Worm (Caenorhabditis elegans): ENCODE measurements around the gene C42D4.18.

C42D4.18 gene

ce11 chrIV:7175346-7175745, 8.8 kb downstream of the C42D4.18 start, which contains the start of gene C42D4.19:
TSS of gene C42D4.19 (plus strand) at chrIV:7175646.
- TF ChIP-seq mml-1 (tag; optimal IDR thresholded peaks at IDR 0.05) = no peak
- TF ChIP-seq R02D3.7 (tag; optimal IDR thresholded peaks at IDR 0.05) = no peak
- no peak for TF ChIP-seq zag-1 (tag; optimal IDR thresholded peaks at IDR 0.05)
- TF ChIP-seq mdl-1 (tag; optimal IDR thresholded peaks at IDR 0.05) = no peak
- TF ChIP-seq elt-3 (tag; optimal IDR thresholded peaks at IDR 0.05) = no peak
- TF ChIP-seq nhr-77 (tag; optimal IDR thresholded peaks at IDR 0.05) = no peak
- TF ChIP-seq ceh-16 (tag; optimal IDR thresholded peaks at IDR 0.05) = no peak
- TF ChIP-seq fkh-10 (GFP tag; optimal IDR thresholded peaks at IDR 0.05) = no peak

- TF ChIP-seq fkh-10 (GFP tag; optimal IDR thresholded peaks at IDR 0.05) = no peak
- TF ChIP-seq ceh-9 (tag; optimal IDR thresholded peaks at IDR 0.05) = no peak
- no peak for TF ChIP-seq mdl-1 (tag; optimal IDR thresholded peaks at IDR 0.05)
- no peak for TF ChIP-seq aly-2 (tag; optimal IDR thresholded peaks at IDR 0.05)
- no peak for TF ChIP-seq nhr-237 (tag; optimal IDR thresholded peaks at IDR 0.05)
- TF ChIP-seq lsy-12 (tag; optimal IDR thresholded peaks at IDR 0.05) = no peak
- no peak for TF ChIP-seq eor-1 (tag; optimal IDR thresholded peaks at IDR 0.05)
- no peak for TF ChIP-seq nhr-23 (tag; optimal IDR thresholded peaks at IDR 0.05)
- TF ChIP-seq fos-1 (tag; optimal IDR thresholded peaks at IDR 0.05) = no peak
- no peak for TF ChIP-seq unc-62 (GFP tag; optimal IDR thresholded peaks at IDR 0.05)
- TF ChIP-seq nhr-28 (tag; optimal IDR thresholded peaks at IDR 0.05) = no peak
Observed at ce11 chrIV:7176887-7177286, 10.3 kb downstream of the C42D4.18 start, which contains the start of gene str-44. TSS of gene str-44 (plus strand) at chrIV:7177187.

ce11 chrIV:7178942-7179341, 12.4 kb downstream of the C42D4.18 start, which contains the start of gene C42D4.3:
TSS of gene C42D4.3 (plus strand) at chrIV:7179239.
- TF ChIP-seq nfya-1 (tag; optimal IDR thresholded peaks at IDR 0.05; ENCODE audit: insufficient read depth) = no peak
- TF ChIP-seq nhr-25 (tag; optimal IDR thresholded peaks at IDR 0.05) = peak; percentile 96

- TF ChIP-seq daf-12 (tag; optimal IDR thresholded peaks at IDR 0.05) (no peak), elt-2 (tag; optimal IDR thresholded peaks at IDR 0.05) (peak; percentile 88), pqm-1 (tag; optimal IDR thresholded peaks at IDR 0.05) (peak; percentile 84)
Observed at ce11 chrIV:7180304-7180703, 13.7 kb downstream of the C42D4.18 start, which contains the start of gene cest-10. TSS of gene cest-10 (plus strand) at chrIV:7180557.

ce11 chrIV:7182818-7183217, 16.2 kb downstream of the C42D4.18 start:
- no peak for TF ChIP-seq nhr-11 (tag; optimal IDR thresholded peaks at IDR 0.05)
- TF ChIP-seq egl-27 (tag; optimal IDR thresholded peaks at IDR 0.05) = no peak
- TF ChIP-seq elt-2 (tag; optimal IDR thresholded peaks at IDR 0.05) = peak; percentile 48

ce11 chrIV:7184597-7184996, 18.0 kb downstream of the C42D4.18 start, which contains the start of gene clec-179:
TSS of gene clec-179 (minus strand) at chrIV:7184697.
- no peak for TF ChIP-seq ztf-11 (tag; optimal IDR thresholded peaks at IDR 0.05)
- no peak for TF ChIP-seq egl-27 (tag; optimal IDR thresholded peaks at IDR 0.05)
- TF ChIP-seq ceh-16 (tag; optimal IDR thresholded peaks at IDR 0.05) = no peak
- TF ChIP-seq pqm-1 (tag; optimal IDR thresholded peaks at IDR 0.05) = no peak
- TF ChIP-seq elt-2 (tag; optimal IDR thresholded peaks at IDR 0.05) = no peak
- no peak for TF ChIP-seq nfya-1 (tag; optimal IDR thresholded peaks at IDR 0.05; ENCODE audit: insufficient read depth)
- no peak for TF ChIP-seq lsy-12 (tag; optimal IDR thresholded peaks at IDR 0.05)
- TF ChIP-seq nhr-237 (tag; optimal IDR thresholded peaks at IDR 0.05) = no peak
- TF ChIP-seq nhr-25 (tag; optimal IDR thresholded peaks at IDR 0.05) = no peak
- no peak for TF ChIP-seq eor-1 (tag; optimal IDR thresholded peaks at IDR 0.05)
- TF ChIP-seq snpc-4 (tag; optimal IDR thresholded peaks at IDR 0.05) = no peak
- no peak for TF ChIP-seq zag-1 (tag; optimal IDR thresholded peaks at IDR 0.05)

- no peak for TF ChIP-seq nhr-28 (tag; optimal IDR thresholded peaks at IDR 0.05)
- TF ChIP-seq unc-62 (GFP tag; optimal IDR thresholded peaks at IDR 0.05) = no peak
- no peak for TF ChIP-seq pqm-1 (tag; optimal IDR thresholded peaks at IDR 0.05)
- no peak for TF ChIP-seq ceh-82 (tag; optimal IDR thresholded peaks at IDR 0.05)
- no peak for TF ChIP-seq lsy-12 (tag; optimal IDR thresholded peaks at IDR 0.05)
- no peak for TF ChIP-seq R02D3.7 (tag; optimal IDR thresholded peaks at IDR 0.05)
- TF ChIP-seq ZK546.5 (tag; optimal IDR thresholded peaks at IDR 0.05) = no peak
- TF ChIP-seq nhr-67 (tag; optimal IDR thresholded peaks at IDR 0.05) = no peak
- no peak for TF ChIP-seq ceh-28 (tag; optimal IDR thresholded peaks at IDR 0.05)
- TF ChIP-seq ceh-9 (tag; optimal IDR thresholded peaks at IDR 0.05) = no peak
- no peak for TF ChIP-seq ama-1 (optimal IDR thresholded peaks at IDR 0.05)
- no peak for TF ChIP-seq nhr-11 (tag; optimal IDR thresholded peaks at IDR 0.05)
- TF ChIP-seq fkh-2 (tag; optimal IDR thresholded peaks at IDR 0.05) = no peak
- no peak for TF ChIP-seq fos-1 (tag; optimal IDR thresholded peaks at IDR 0.05)
- TF ChIP-seq nhr-12 (tag; optimal IDR thresholded peaks at IDR 0.05) = no peak
Observed at ce11 chrIV:7186756-7187155, 20.2 kb downstream of the C42D4.18 start, which contains the start of gene str-249. TSS of gene str-249 (minus strand) at chrIV:7186856.

Data from whole organism, L3 larva.